Worm (Caenorhabditis elegans): ENCODE data around the gene C32D5.12.
A peak's percentile ranks its signal among the peaks of the same experiment; 100 is the strongest.

The C32D5.12 gene

ce11 chrII:6343893-6344292, 14.9 kb downstream of the C32D5.12 start, which contains the start of gene txt-18 (continued):
- TF ChIP-seq irx-1 (tag; optimal IDR thresholded peaks at IDR 0.05) (no peak), nhr-28 (tag; optimal IDR thresholded peaks at IDR 0.05) (no peak), pag-3 (tag; optimal IDR thresholded peaks at IDR 0.05; ENCODE audit: borderline replicate concordance, insufficient read depth) (no peak), fkh-10 (GFP tag; optimal IDR thresholded peaks at IDR 0.05) (no peak), ceh-82 (tag; optimal IDR thresholded peaks at IDR 0.05) (no peak), jun-1 (tag; optimal IDR thresholded peaks at IDR 0.05) (no peak), ztf-11 (tag; optimal IDR thresholded peaks at IDR 0.05) (no peak), dpl-1 (GFP tag; optimal IDR thresholded peaks at IDR 0.05) (no peak), zag-1 (tag; optimal IDR thresholded peaks at IDR 0.05) (no peak), nhr-71 (tag; optimal IDR thresholded peaks at IDR 0.05) (peak; percentile 52), unc-86 (tag; optimal IDR thresholded peaks at IDR 0.05) (no peak), hpl-2 (GFP tag; optimal IDR thresholded peaks at IDR 0.05) (no peak), skn-1 (tag; optimal IDR thresholded peaks at IDR 0.05) (no peak), lin-35 (GFP tag; optimal IDR thresholded peaks at IDR 0.05) (peak in 1 of 2 experiments; percentile 13), fkh-4 (tag; optimal IDR thresholded peaks at IDR 0.05; ENCODE audit: borderline replicate concordance) (no peak), nhr-77 (tag; optimal IDR thresholded peaks at IDR 0.05) (no peak), ces-1 (GFP tag; optimal IDR thresholded peaks at IDR 0.05) (no peak), mef-2 (tag; optimal IDR thresholded peaks at IDR 0.05) (no peak), unc-98 (GFP tag; IDR thresholded peaks at IDR 0.05) (no peak), nhr-85 (tag) (peak; percentile 22), unc-30 (tag; optimal IDR thresholded peaks at IDR 0.05) (no peak), nhr-11 (tag; optimal IDR thresholded peaks at IDR 0.05) (no peak), nhr-76 (tag; optimal IDR thresholded peaks at IDR 0.05) (no peak), swsn-7 (tag; optimal IDR thresholded peaks at IDR 0.05) (peak; percentile 1), fos-1 (tag; optimal IDR thresholded peaks at IDR 0.05) (no peak), lsy-2 (tag; optimal IDR thresholded peaks at IDR 0.05) (peak in 1 of 2 experiments; percentile 59), rnt-1 (tag; optimal IDR thresholded peaks at IDR 0.05) (peak; percentile 4), mdl-1 (tag; optimal IDR thresholded peaks at IDR 0.05) (no peak), nhr-90 (tag; optimal IDR thresholded peaks at IDR 0.05; ENCODE audit: poor library complexity) (no peak), mep-1 (tag; optimal IDR thresholded peaks at IDR 0.05) (no peak)

ce11 chrII:6342455-6342854, 16.4 kb downstream of the C32D5.12 start:
- no peak for TF ChIP-seq irx-1 (tag; optimal IDR thresholded peaks at IDR 0.05)
- TF ChIP-seq nhr-47 (tag; optimal IDR thresholded peaks at IDR 0.05) = peak; percentile 36
- no peak for TF ChIP-seq hpl-2 (GFP tag; optimal IDR thresholded peaks at IDR 0.05)
- TF ChIP-seq nhr-20 (tag; optimal IDR thresholded peaks at IDR 0.05) = peak; percentile 9
- TF ChIP-seq fkh-10 (GFP tag; optimal IDR thresholded peaks at IDR 0.05) = no peak
- no peak for TF ChIP-seq ama-1 (optimal IDR thresholded peaks at IDR 0.05)
- no peak for TF ChIP-seq nhr-84 (tag; optimal IDR thresholded peaks at IDR 0.05)
- peak; percentile 5 for TF ChIP-seq nhr-77 (tag; optimal IDR thresholded peaks at IDR 0.05)
- TF ChIP-seq ces-1 (GFP tag; optimal IDR thresholded peaks at IDR 0.05) = no peak
- no peak for TF ChIP-seq dpl-1 (GFP tag; optimal IDR thresholded peaks at IDR 0.05)
- no peak for TF ChIP-seq nhr-90 (tag; optimal IDR thresholded peaks at IDR 0.05; ENCODE audit: poor library complexity)
- no peak for TF ChIP-seq hlh-4 (tag; optimal IDR thresholded peaks at IDR 0.05)
- TF ChIP-seq ets-5 (GFP tag; IDR thresholded peaks at IDR 0.05) = no peak
- no peak for TF ChIP-seq ceh-90 (tag; optimal IDR thresholded peaks at IDR 0.05)
- TF ChIP-seq nhr-237 (tag; optimal IDR thresholded peaks at IDR 0.05) = no peak
- TF ChIP-seq fkh-8 (tag; optimal IDR thresholded peaks at IDR 0.05) = peak; percentile 96
- peak; percentile 24 for TF ChIP-seq lin-14 (GFP tag; optimal IDR thresholded peaks at IDR 0.05)
- TF ChIP-seq mep-1 (tag; optimal IDR thresholded peaks at IDR 0.05) = no peak
- no peak for TF ChIP-seq swsn-7 (tag; optimal IDR thresholded peaks at IDR 0.05)
- no peak for TF ChIP-seq lin-35 (GFP tag; optimal IDR thresholded peaks at IDR 0.05)
- no peak for TF ChIP-seq nhr-19 (GFP tag; conservative IDR thresholded peaks at IDR 0.05)
- TF ChIP-seq aly-2 (tag; optimal IDR thresholded peaks at IDR 0.05) = no peak
- no peak for TF ChIP-seq fos-1 (tag; optimal IDR thresholded peaks at IDR 0.05)
- TF ChIP-seq ztf-11 (tag; optimal IDR thresholded peaks at IDR 0.05) = no peak
- TF ChIP-seq mef-2 (tag; optimal IDR thresholded peaks at IDR 0.05) = no peak
- TF ChIP-seq lir-3 (tag; optimal IDR thresholded peaks at IDR 0.05; ENCODE audit: poor library complexity) = no peak
- TF ChIP-seq snpc-4 (tag; optimal IDR thresholded peaks at IDR 0.05) = no peak
- TF ChIP-seq tbx-2 (tag; optimal IDR thresholded peaks at IDR 0.05) = no peak
- no peak for TF ChIP-seq tlp-1 (tag; optimal IDR thresholded peaks at IDR 0.05)
- peak; percentile 74 for TF ChIP-seq dsc-1 (tag; optimal IDR thresholded peaks at IDR 0.05)
- TF ChIP-seq egl-27 (tag; optimal IDR thresholded peaks at IDR 0.05) = no peak
- TF ChIP-seq nhr-12 (tag; optimal IDR thresholded peaks at IDR 0.05) = no peak
- TF ChIP-seq vab-15 (tag; optimal IDR thresholded peaks at IDR 0.05) = no peak
- no peak for TF ChIP-seq jun-1 (tag; optimal IDR thresholded peaks at IDR 0.05)
- TF ChIP-seq skn-1 (tag; optimal IDR thresholded peaks at IDR 0.05) = no peak
- TF ChIP-seq nhr-71 (tag; optimal IDR thresholded peaks at IDR 0.05) = peak; percentile 64
- TF ChIP-seq xbp-1 (tag; optimal IDR thresholded peaks at IDR 0.05) = no peak

All from whole organism, L1 larva.